Worm (Caenorhabditis elegans): Measurements from ENCODE around the gene epc-1.

The epc-1 gene

ce11 chrIII:12606175-12606574 is 2.2 kb downstream of the epc-1 start:
- TF ChIP-seq lsy-2 (tag; optimal IDR thresholded peaks at IDR 0.05) (peak in 1 of 2 experiments; percentile 9), unc-130 (GFP tag; optimal IDR thresholded peaks at IDR 0.05) (no peak), hlh-11 (tag; optimal IDR thresholded peaks at IDR 0.05) (peak; percentile 31), dve-1 (tag; optimal IDR thresholded peaks at IDR 0.05; ENCODE audit: insufficient read depth) (peak; percentile 13), D1046.2 (GFP tag; IDR thresholded peaks at IDR 0.05) (no peak), Y75B8A.6 (GFP tag; IDR thresholded peaks at IDR 0.05) (0 out of 2 replicates have a peak, but pooled peaks have one; percentile 5), nhr-28 (tag; optimal IDR thresholded peaks at IDR 0.05) (peak; percentile 11), daf-16 (GFP tag; optimal IDR thresholded peaks at IDR 0.05) (no peak), daf-16 (tag; optimal IDR thresholded peaks at IDR 0.05) (peak; percentile 58)

DNA sequence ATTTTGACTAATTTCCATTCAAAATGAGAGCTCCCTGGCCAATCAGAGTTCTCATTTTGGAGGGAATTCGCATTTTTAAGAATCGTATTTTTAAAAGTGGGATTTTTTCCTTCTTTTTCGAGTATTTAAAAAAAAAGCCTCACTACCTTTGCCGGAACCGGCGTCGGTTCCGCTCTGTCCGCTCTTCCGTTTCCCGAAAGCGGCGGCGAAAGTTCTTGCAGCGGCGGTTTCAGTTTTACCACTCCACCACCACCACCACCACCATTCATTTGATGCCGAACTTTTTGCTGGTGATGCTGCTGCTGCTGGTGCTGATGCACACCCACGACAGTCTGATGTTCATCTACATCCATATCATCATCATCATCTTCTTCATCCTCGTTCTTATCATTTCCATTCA is 6.3 kb downstream of the epc-1 start:
- no peak for TF ChIP-seq hlh-11 (tag; optimal IDR thresholded peaks at IDR 0.05)
- TF ChIP-seq snpc-1.2 (GFP tag; IDR thresholded peaks at IDR 0.05), result no peak
- TF ChIP-seq ceh-28 (tag; optimal IDR thresholded peaks at IDR 0.05), result no peak
- TF ChIP-seq aha-1 (tag), result peak; percentile 59
- no peak for TF ChIP-seq pha-4 (GFP tag; IDR thresholded peaks at IDR 0.05)
- TF ChIP-seq pha-4 (tag; optimal IDR thresholded peaks at IDR 0.05), result no peak
- TF ChIP-seq hif-1 (tag; optimal IDR thresholded peaks at IDR 0.05), result no peak
- 0 out of 2 replicates have a peak, but pooled peaks have one; percentile 6 for TF ChIP-seq lin-38 (GFP tag; IDR thresholded peaks at IDR 0.05)
- TF ChIP-seq T20F7.1 (GFP tag; optimal IDR thresholded peaks at IDR 0.05), result no peak
- no peak for TF ChIP-seq dmd-9 (GFP tag; IDR thresholded peaks at IDR 0.05)
- TF ChIP-seq ceh-62 (tag; optimal IDR thresholded peaks at IDR 0.05), result no peak
- peak; percentile 70 for TF ChIP-seq set-16 (GFP tag; IDR thresholded peaks at IDR 0.05)
- TF ChIP-seq madf-9 (GFP tag; conservative IDR thresholded peaks at IDR 0.05), result no peak
- no peak for TF ChIP-seq zip-11 (GFP tag; IDR thresholded peaks at IDR 0.05)
- no peak for TF ChIP-seq F49E8.2 (tag; optimal IDR thresholded peaks at IDR 0.05; ENCODE audit: borderline replicate concordance)
- TF ChIP-seq tag-97 (GFP tag; IDR thresholded peaks at IDR 0.05), result no peak
- no peak for TF ChIP-seq lin-39 (tag; optimal IDR thresholded peaks at IDR 0.05)
- no peak for TF ChIP-seq ctbp-1 (GFP tag; IDR thresholded peaks at IDR 0.05)
- TF ChIP-seq nhr-111 (GFP tag; optimal IDR thresholded peaks at IDR 0.05), result no peak
- TF ChIP-seq egl-27 (tag; optimal IDR thresholded peaks at IDR 0.05), result no peak
- TF ChIP-seq saeg-2 (GFP tag; IDR thresholded peaks at IDR 0.05), result no peak
- TF ChIP-seq nhr-77 (tag; optimal IDR thresholded peaks at IDR 0.05), result no peak
- TF ChIP-seq lin-1 (GFP tag; IDR thresholded peaks at IDR 0.05), result no peak

DNA sequence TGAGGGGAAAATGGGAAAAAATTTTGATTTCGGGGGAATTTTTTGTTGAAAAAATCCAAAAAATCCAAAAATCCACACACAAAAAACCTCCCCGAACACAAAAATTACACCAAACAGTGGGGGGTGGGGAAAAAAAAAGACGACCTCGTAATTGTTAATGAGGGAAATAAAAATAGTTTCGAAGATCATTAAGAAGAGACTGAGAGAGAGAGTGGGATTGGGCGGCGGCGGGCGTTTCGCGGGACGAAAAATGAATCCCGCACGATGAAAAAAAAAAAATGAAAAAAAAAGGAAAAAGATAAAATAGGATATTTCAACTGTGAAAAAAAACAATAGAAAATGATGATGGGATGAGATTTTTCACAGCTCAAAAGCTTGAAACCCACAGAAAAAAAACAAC is 8.7 kb downstream of the epc-1 start, which contains the start of gene gldi-8:
Gene gldi-8, minus strand, starts transcription at position 58 of the 400 bp plus-strand sequence.
- TF ChIP-seq nhr-237 (tag; optimal IDR thresholded peaks at IDR 0.05) (no peak), ama-1 (optimal IDR thresholded peaks at IDR 0.05) (peak; percentile 45), fos-1 (tag; optimal IDR thresholded peaks at IDR 0.05) (no peak), php-3 (GFP tag; IDR thresholded peaks at IDR 0.05) (peak; percentile 15; the same call in 1 of the 2 replicates), tra-1 (GFP tag; IDR thresholded peaks at IDR 0.05) (0 out of 2 replicates have a peak, but pooled peaks have one; percentile 18), dmd-6 (GFP tag; IDR thresholded peaks at IDR 0.05) (0 out of 2 replicates have a peak, but pooled peaks have one; percentile 10), lin-13 (GFP tag; optimal IDR thresholded peaks at IDR 0.05) (no peak), snpc-1.2 (GFP tag; IDR thresholded peaks at IDR 0.05) (no peak), nhr-42 (GFP tag; IDR thresholded peaks at IDR 0.05) (no peak), Y48G9A.11 (GFP tag; IDR thresholded peaks at IDR 0.05) (no peak), mxl-3 (GFP tag; optimal IDR thresholded peaks at IDR 0.05) (no peak), mxl-2 (GFP tag; conservative IDR thresholded peaks at IDR 0.05) (no peak), Y105C5A.15 (GFP tag; IDR thresholded peaks at IDR 0.05) (0 out of 2 replicates have a peak, but pooled peaks have one; percentile 18), lir-3 (tag; optimal IDR thresholded peaks at IDR 0.05) (no peak), aha-1 (tag) (peak; percentile 75)

All from whole organism, L4 larva.